Fruit fly (Drosophila melanogaster) whole organism, larva: ENCODE results near the gene smal.

Experiments
- noc ChIP-seq: fragments of 200-800 bp; sonication (Bioruptor generic); optimal IDR thresholded peaks from 3 replicates; lab custom pipeline; 2019; ENCODE audit warnings: missing biosample characterization, mild to moderate bottlenecking, missing genetic modification characterization, moderate library complexity

Gene smal

DNA sequence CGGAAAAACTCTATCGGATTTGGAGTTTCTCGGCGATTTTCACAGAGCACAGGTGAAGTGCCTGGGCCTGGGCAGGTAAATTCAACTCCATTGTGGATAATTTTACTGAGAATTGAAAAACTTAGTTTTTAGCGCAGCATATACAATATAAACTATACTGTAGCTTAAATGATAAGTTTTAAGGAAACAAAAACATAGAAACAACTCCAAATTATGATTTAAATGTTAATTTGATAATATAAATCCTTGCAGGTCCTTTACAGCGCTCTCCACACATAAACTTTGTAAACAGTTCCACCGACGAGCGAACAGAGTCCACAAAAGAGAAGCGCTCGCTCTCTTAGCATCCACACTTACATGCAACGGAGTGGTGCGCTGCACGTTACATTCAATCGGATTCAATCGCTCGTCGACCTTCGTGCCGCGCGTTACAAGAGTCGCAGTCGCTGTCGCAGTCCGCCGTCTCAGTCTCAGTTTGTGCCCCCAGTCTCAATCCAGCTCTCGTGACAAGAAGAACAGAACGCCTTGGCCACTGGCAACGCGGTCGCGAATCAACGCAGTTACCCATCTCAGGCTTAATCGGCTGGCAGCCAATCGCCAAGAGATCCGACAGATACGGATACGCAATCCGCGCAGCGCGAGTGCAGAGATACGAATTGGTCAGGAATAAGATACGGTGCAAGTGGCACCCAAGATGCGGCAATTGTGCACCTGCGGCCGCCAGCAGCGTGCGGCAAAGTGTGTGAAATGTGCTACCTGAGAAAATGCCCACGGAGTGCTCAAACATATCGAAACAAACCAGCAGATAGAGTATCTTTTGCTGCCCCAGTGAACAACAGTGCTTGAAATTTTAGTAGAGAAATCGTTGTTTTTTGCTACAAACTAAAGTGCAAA is at the start of gene smal:
Gene smal (plus strand): TSS at position 394 of the 894 bp plus-strand sequence.
- no peak for TF ChIP-seq noc (tag; lab: Kevin White, UChicago)

DNA sequence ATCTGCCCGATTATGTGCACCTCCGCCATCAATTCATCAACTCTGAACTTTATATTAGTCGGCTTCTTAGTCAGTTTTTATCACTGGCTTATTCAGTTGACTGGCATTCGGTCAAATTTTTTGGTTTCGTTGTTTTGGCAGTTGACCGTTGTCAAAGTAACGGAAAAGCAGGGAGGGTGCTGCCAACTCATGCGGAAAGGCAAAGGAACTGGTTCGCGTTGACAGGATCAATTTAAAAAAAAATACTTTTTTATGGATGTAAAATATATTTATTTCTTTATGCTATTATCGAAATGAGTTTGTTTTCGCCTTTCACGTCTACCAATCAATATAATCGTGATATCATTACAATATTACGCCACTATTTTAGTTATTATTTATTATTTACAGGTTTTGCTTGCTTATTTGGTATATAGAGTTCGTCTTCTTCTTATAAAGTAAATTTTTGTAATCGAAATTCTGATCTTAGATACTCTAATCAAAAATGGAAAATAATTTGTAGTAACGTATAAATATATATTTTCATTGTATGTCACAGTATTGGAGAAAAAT is 48.3 kb upstream of the smal start, which contains the start of the genes B9d2, tctn and CG9222:
Gene B9d2 (minus strand): TSS at position 130 of the 552 bp plus-strand sequence.
Gene tctn (minus strand): TSS at position 130 of the 552 bp plus-strand sequence.
Gene CG9222 (plus strand): TSS at position 502 of the 552 bp plus-strand sequence.
- TF ChIP-seq noc (tag; lab: Kevin White, UChicago), result no peak

DNA sequence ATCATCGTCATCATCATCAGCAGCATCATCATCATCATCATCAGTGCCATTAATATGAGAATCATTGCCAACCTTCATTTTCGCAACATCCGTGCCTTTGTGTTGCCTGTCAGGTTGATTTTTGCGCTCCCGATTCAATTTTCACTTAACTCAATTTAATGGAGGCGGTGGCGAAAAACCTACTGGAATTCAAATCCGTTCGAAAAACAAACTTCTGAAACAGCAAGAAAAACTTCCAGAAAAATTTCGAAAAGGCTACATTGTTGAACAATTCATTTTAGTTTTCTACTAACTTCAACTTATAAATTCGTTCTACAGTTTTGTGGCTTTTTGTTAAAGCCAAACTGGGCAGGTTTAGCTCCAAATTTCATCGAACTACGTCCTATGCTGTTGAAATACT is 39.9 kb upstream of the smal start, which contains the start of gene CG13991:
Gene CG13991 (plus strand): TSS at position 301 of the 400 bp plus-strand sequence.
- TF ChIP-seq noc (tag; lab: Kevin White, UChicago), result no peak

DNA sequence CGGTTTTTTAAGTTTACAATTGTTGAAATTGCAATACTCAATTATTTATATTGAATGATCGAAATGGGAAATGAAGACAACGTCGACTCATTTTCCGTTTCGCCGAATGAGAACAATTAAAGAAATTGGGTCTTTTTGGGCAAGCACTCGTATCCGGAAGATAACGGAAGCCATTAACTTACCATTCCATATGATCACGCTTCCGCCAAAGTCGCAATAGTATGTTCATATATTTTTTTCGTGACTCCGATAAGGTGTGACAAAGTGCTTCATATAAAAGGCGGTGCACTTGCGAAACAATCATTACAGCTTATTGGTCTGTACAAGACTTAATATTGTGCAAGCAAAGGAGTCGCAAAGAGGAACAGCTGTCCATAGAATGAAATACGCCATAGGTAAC is 27.3 kb upstream of the smal start, which contains the start of gene Muc26B:
Gene Muc26B (plus strand): TSS at position 301 of the 400 bp plus-strand sequence.
- TF ChIP-seq noc (tag; lab: Kevin White, UChicago), result no peak

DNA sequence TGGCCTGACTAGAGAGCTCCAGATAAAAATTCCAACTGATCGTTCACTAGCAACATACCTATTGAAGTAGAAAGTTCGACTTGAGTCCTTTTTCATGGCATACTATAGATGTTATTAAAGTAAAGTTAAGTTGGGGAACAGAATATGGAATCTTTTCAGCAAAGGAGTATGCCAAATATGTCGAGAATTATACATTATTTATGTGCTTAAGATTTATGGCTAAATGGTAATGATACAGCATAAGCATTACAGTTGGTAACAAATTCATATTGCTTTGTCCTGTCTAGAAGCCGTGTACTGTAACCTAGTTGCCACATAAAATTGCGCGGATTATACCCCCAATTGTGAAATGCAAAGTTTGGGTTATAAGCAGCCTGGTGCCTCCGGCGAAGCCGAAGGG is 23.9 kb upstream of the smal start, which contains the start of gene CG31639:
Gene CG31639 (minus strand): TSS at position 101 of the 400 bp plus-strand sequence.
- no peak for TF ChIP-seq noc (tag; lab: Kevin White, UChicago)

DNA sequence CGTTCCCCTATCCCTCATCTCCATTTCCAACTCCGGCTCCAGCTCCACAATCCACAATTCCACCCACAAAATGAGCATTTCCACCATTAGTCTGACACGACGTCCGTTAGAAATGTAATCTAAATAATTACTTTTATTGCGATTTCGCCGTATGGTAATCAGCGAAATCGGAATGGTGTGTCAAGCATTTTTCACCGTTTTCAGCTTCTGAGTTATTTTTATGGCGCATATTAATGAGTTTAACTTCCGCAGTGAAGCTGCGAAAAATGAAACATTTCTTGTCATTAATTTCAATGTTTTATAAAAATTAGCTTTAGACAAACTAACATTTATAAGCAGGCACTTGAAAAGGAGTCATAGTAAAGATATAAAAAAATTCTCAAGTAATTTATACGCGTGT is 18.8 kb upstream of the smal start, which contains the start of gene CG13989:
Gene CG13989 (plus strand): TSS at position 301 of the 400 bp plus-strand sequence.
- no peak for TF ChIP-seq noc (tag; lab: Kevin White, UChicago)

DNA sequence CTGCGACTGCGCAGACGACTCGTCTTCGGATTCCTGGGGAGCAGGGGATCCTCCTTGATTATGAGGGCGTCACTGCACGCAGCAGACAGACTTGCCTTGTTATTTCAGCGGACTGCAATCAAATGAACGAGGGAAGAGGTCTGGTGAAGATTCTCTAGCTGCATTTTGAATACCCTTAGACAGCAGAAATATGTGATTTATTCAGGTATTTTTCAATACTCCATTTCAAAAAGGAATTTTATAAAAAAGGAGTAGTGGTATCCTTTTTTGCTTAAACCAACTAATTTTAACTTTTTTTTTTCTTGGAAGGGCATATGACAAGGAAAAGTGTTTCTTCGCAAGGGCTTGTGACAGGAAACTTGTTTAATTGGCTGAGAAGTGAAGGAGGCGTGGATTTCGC is 13.2 kb upstream of the smal start:
- TF ChIP-seq noc (tag; lab: Kevin White, UChicago), result no peak

DNA sequence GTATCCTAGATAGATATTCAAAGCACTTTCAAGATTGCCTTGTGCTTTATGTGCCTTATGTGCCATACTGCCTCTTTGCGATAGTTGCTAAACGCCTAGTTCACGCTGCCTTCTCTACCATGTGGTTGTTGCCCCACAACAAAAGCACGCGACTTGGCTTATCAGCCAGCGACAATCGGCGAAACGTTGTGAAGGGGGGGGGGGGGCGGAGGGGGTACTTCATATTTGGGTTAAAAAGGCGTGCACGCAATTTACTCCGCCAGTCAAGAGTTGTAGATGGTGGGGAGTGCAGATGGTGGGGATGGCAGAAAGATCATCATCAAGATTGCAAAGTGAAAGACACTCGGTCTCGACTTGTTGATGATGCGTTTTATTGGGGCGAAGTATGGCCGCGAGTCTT is 9.8 kb upstream of the smal start:
- TF ChIP-seq noc (tag; lab: Kevin White, UChicago), result no peak

DNA sequence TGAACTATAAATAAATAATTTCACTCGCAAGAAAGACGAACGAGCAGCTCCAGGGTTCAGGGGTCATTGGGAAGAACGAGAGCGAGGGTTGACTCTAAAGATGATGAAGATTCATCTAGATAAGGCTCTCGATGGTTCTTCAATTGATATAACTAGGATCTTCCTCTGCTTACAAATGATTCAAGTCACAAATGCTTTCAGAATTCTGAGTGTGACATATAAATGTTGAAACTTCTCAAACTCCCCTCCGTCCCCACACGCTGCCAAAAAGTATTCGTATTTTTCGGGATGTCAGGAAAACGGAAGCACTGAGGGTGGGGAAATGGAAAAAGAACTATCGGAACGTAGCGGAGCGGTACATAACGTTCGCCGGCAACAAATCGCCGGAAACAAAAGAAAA is 7.8 kb upstream of the smal start:
- no peak for TF ChIP-seq noc (tag; lab: Kevin White, UChicago)

DNA sequence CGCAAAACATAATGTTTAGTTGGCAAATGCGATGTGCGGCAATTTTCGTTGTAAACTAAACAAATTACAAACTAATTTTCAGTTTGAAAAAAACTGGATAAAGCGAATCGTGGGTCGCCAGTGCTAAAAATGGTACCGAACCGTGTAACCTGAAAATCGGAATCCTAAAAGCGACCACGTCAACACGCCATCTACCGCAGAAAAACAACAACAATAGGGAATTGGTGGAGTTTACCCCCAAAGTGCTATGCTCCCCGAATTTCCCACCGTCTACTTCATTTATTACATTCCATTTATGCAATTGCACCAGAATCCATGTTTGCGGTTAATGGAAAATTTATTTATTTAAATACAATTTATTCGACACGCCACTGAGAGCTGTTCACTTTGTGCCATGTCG is 5.9 kb upstream of the smal start:
- TF ChIP-seq noc (tag; lab: Kevin White, UChicago), result no peak

DNA sequence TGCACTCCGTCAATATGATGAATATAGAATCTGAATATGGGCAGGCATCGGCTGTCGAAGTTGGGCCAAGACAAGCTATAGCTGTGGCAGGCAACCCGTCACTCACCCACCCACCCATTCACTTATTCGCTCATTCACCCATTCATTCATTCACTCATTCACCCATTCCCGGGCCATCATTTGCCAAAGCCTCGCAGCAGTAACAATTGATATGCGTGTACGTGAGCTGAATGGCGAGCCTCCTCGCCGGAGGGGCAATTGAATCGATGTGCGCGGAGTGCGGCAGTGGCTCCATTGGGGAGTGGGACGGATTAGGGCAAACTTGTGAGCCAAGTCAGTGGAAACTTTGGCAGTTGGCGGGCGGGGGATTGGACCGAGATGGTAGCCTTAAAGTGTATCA is 2.5 kb upstream of the smal start:
- TF ChIP-seq noc (tag; lab: Kevin White, UChicago), result no peak

DNA sequence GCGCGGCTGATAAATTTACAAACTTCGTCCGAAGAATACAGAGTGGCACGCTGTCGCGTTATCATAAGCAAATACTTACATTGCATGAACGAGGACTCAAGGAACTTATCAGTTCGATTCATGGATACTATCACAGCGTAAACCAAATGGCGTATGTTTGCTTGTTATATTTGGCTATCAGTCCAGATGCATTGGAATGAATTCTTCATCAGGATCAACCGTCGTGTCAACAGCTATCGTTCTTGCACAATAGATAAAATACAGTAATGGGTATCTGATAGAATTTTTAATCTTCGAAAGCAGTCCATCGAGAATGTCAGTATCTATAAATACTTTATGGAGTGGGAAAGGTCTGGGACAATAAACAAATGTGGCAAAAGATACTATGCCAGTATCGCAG is 1.8 kb upstream of the smal start:
- no peak for TF ChIP-seq noc (tag; lab: Kevin White, UChicago)

DNA sequence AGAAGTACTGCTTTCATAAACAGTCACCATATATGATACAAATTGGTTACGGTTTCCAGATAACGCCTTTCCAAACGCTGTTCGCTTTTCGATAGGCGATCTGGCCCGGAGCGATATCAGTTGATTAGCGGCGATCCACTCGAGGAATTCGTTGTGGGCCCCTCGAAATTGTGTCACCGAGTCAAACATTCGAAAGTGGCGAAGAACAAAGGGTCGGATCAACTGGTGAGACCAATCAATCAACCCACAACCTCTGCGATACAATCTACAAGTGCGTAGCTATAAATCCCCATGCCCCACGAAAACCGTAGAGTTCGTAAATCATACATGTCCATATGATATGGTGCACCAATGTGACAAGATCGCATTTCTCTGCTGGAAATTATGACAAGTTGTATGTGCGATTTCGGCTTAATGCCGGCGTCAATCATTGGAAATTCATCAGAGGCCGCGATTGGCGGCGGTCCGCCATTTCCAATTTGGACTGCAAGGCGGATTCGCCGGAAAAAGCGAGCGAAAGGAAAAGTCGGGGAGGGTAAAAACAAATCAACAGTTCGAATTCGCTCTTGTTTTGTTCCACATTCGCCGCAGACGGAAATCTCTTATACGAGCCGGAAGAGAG is 704 bp upstream of the smal start:
- TF ChIP-seq noc (tag; lab: Kevin White, UChicago), result no peak

DNA sequence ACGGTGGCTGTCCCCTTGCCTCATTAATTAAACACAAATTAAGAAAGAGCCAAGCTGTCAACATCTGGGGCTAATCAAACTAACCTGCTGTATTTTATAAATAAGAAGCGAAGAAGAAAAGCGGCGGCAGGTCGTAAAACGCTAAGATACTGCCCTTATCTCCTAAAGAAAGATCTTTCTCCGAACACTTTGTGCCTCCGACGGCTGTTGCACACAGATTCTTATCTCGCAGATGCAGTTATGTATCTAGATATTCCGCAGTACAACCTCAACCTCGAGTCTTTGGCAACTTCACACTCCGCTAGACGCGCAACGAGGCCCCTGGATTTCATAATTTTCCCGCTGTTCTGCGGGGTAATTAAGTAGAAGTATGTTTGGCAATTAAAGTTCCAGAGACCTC is 1.1 kb downstream of the smal start:
- no peak for TF ChIP-seq noc (tag; lab: Kevin White, UChicago)

DNA sequence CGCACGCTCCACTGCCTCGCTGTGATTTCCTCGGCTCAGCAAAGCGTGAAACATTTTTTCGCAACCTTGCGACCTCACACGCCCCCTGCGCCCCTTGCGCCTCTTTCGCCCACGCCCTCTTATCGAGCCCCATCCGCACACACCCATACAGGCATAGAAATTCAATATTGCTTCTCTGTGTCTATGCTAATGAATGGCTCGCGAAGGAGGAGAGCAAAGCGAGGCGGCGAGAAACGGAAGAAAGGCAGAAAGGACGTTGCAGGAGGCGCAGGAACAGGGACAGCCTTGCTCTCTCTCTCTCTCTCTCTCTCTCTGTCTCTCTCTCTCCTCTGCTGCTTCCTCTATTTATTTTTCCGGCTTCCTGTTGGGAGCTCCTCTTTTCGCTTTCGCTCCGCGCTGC is 7.4 kb downstream of the smal start:
- TF ChIP-seq noc (tag; lab: Kevin White, UChicago), result no peak
